Worm (Caenorhabditis elegans) whole organism, L3 larva: ENCODE results near the gene F37C4.8.

Experiments
- ama-1 ChIP-seq: fragments of 150-350 bp; optimal IDR thresholded peaks from 2 replicates; lab custom pipeline; 2018
- ceh-82 ChIP-seq: fragments of 150-350 bp; optimal IDR thresholded peaks from 2 replicates; lab custom pipeline; 2014; ENCODE audit warnings: missing biosample characterization, missing genetic modification characterization
- egl-27 ChIP-seq: sonication (generic microtip); optimal IDR thresholded peaks from 4 replicates; lab custom pipeline; 2017; ENCODE audit warnings: missing biosample characterization, missing genetic modification reagents, missing genetic modification characterization
- fkh-10 ChIP-seq: sonication (generic microtip); optimal IDR thresholded peaks from 2 replicates; lab custom pipeline; 2017; ENCODE audit warnings: missing biosample characterization, missing genetic modification reagents, missing genetic modification characterization
- fos-1 ChIP-seq: fragments of 150-350 bp; optimal IDR thresholded peaks from 2 replicates; lab custom pipeline; 2014; ENCODE audit warnings: missing biosample characterization, missing genetic modification characterization
- jun-1 ChIP-seq: fragments of 150-350 bp; optimal IDR thresholded peaks from 2 replicates; lab custom pipeline; 2014; ENCODE audit warnings: missing biosample characterization, missing genetic modification reagents, missing genetic modification characterization
- nfya-1 ChIP-seq: sonication (generic microtip); optimal IDR thresholded peaks from 2 replicates; lab custom pipeline; 2017; ENCODE audit warnings: missing genetic modification characterization, mild to moderate bottlenecking, missing compliant biosample characterization, antibody characterized with exemption, moderate library complexity; ENCODE audit not compliant: insufficient read depth
- nhr-11 ChIP-seq: fragments of 150-350 bp; optimal IDR thresholded peaks from 2 replicates; lab custom pipeline; 2014; ENCODE audit warnings: missing biosample characterization, missing genetic modification characterization
- nhr-28 ChIP-seq: fragments of 150-350 bp; optimal IDR thresholded peaks from 2 replicates; lab custom pipeline; 2014; ENCODE audit warnings: missing biosample characterization, missing genetic modification characterization
- nhr-67 ChIP-seq: fragments of 150-350 bp; optimal IDR thresholded peaks from 2 replicates; lab custom pipeline; 2014; ENCODE audit warnings: missing biosample characterization, missing genetic modification characterization
- nhr-77 ChIP-seq: fragments of 150-350 bp; optimal IDR thresholded peaks from 2 replicates; lab custom pipeline; 2014; ENCODE audit warnings: missing biosample characterization, missing genetic modification characterization
- pqm-1 ChIP-seq: fragments of 150-350 bp; optimal IDR thresholded peaks from 2 replicates; lab custom pipeline; 2017; ENCODE audit warnings: missing biosample characterization, missing genetic modification characterization, inconsistent platforms
- tbx-2 ChIP-seq: sonication (generic microtip); optimal IDR thresholded peaks from 2 replicates; lab custom pipeline; 2016; ENCODE audit warnings: mild to moderate bottlenecking, missing genetic modification characterization, missing compliant biosample characterization
- ztf-11 ChIP-seq: fragments of 150-350 bp; optimal IDR thresholded peaks from 2 replicates; lab custom pipeline; 2014; ENCODE audit warnings: missing biosample characterization, missing genetic modification characterization

DNA sequence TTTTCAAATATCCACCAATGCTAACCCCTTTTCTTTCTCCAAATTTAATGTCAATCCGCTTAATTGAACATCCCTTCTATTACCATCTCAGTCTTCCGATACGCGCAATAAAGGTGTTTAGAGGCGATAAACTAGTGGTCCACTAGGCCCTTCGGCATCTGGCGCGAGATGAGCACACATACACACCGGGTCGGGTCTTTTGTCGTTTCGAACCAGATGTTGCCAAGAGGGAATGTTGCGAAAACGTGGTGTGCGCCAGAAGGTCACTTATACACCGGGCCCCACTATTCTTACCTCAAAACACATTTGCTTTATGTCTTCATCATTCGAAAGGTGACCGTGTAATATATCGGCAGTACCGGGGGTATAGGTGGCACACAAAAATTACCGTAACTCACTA is 37.0 kb downstream of the F37C4.8 start:
- TF ChIP-seq egl-27 (tag; lab: Kevin White, UChicago) (no peak), ceh-82 (tag; lab: Kevin White, UChicago) (no peak), ama-1 (lab: Kevin White, UChicago) (no peak), nhr-11 (tag; lab: Kevin White, UChicago) (no peak), pqm-1 (tag; lab: Kevin White, UChicago) (no peak), ztf-11 (tag; lab: Kevin White, UChicago) (no peak), tbx-2 (tag; lab: Kevin White, UChicago) (no peak), fkh-10 (no peak), nhr-77 (tag; lab: Kevin White, UChicago) (no peak), fos-1 (no peak), nhr-67 (tag; lab: Kevin White, UChicago) (no peak), nhr-28 (tag; lab: Kevin White, UChicago) (no peak), jun-1 (tag; lab: Kevin White, UChicago) (no peak), nfya-1 (no peak)
